Worm (Caenorhabditis elegans): ENCODE data around the gene srz-47.

DNA sequence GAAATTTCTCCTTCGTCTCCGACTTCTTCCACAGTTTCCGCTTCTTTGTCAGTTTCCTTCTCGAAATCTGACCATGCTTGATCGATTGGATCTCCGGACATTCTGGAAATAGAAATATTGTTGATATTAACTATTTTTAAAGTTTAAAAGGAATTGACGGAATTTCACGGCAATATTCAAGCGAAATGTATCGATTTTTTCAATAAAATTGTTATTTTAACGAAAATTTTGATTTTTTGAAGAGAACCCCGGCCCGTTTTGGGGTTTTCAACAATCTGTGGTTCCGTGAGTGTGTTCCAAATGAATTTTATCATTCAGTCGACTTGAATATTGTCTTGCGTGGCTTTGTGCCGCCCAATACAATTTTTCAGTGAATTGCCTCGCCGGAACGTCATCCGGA is 35.0 kb downstream of the srz-47 start, which contains the start of gene F40D4.13:
- TF ChIP-seq npax-4 (tag; optimal IDR thresholded peaks at IDR 0.05) (no peak), pqm-1 (tag; optimal IDR thresholded peaks at IDR 0.05) (no peak), pha-4 (tag; optimal IDR thresholded peaks at IDR 0.05) (no peak), ref-2 (tag; optimal IDR thresholded peaks at IDR 0.05) (no peak), sdc-2 (tag; optimal IDR thresholded peaks at IDR 0.05) (no peak), unc-55 (GFP tag; optimal IDR thresholded peaks at IDR 0.05) (no peak), ztf-16 (tag; optimal IDR thresholded peaks at IDR 0.05) (no peak), unc-3 (GFP tag; conservative IDR thresholded peaks at IDR 0.05) (no peak), unc-3 (tag; optimal IDR thresholded peaks at IDR 0.05) (no peak), K09A11.1 (tag; optimal IDR thresholded peaks at IDR 0.05; ENCODE audit: insufficient read depth) (no peak), dve-1 (tag; optimal IDR thresholded peaks at IDR 0.05) (no peak), T23F11.4 (GFP tag; optimal IDR thresholded peaks at IDR 0.05) (no peak)
